Worm (Caenorhabditis elegans) whole organism, L1 larva: ENCODE results near the gene plc-1.

ENCODE experiments used
- lin-14 ChIP-seq: fragments of 200-800 bp; sonication (Bioruptor generic); optimal IDR thresholded peaks from 2 replicates; lab custom pipeline; 2018; ENCODE audit warnings: mild to moderate bottlenecking, missing genetic modification characterization, moderate library complexity, missing compliant biosample characterization
- nhr-12 ChIP-seq: sonication (generic microtip); optimal IDR thresholded peaks from 2 replicates; lab custom pipeline; 2017; ENCODE audit warnings: missing biosample characterization, missing genetic modification characterization
- nhr-237 ChIP-seq: fragments of 150-350 bp; optimal IDR thresholded peaks from 2 replicates; lab custom pipeline; 2014; ENCODE audit warnings: missing biosample characterization, missing genetic modification characterization
- skn-1 ChIP-seq: fragments of 150-350 bp; optimal IDR thresholded peaks from 2 replicates; lab custom pipeline; 2014; ENCODE audit warnings: missing biosample characterization, missing genetic modification characterization

- TF ChIP-seq nhr-12 (tag; lab: Kevin White, UChicago) = no peak
- no peak for TF ChIP-seq nhr-237
- TF ChIP-seq skn-1 (tag; lab: Kevin White, UChicago) = no peak
- TF ChIP-seq lin-14 (GFP tag; lab: Kevin White, UChicago) = no peak
These were observed 57.7 kb downstream of the plc-1 start for ce11 chrX:10780542-10781266.
